Fruit fly (Drosophila melanogaster) whole organism, wandering third instar larva: ENCODE results near the gene NANS.

Source experiments
- Abd-B ChIP-seq: fragments of >200 bp; optimal IDR thresholded peaks from 2 replicates; lab custom pipeline; 2017; ENCODE audit warnings: missing biosample characterization, missing genetic modification characterization
- CG32264 ChIP-seq: fragments of 200-800 bp; sonication (Bioruptor generic); optimal IDR thresholded peaks from 2 replicates; lab custom pipeline; 2016; ENCODE audit warnings: missing biosample characterization, missing genetic modification characterization
- CrebA ChIP-seq: fragments of 200-800 bp; sonication (Bioruptor generic); optimal IDR thresholded peaks from 2 replicates; lab custom pipeline; 2016; ENCODE audit warnings: missing biosample characterization, mild to moderate bottlenecking, missing genetic modification characterization, borderline replicate concordance
- Dfd ChIP-seq: fragments of >200 bp; optimal IDR thresholded peaks from 2 replicates; lab custom pipeline; 2017; ENCODE audit warnings: missing biosample characterization, missing genetic modification characterization
- GATAd ChIP-seq: sonication (Bioruptor generic); optimal IDR thresholded peaks from 2 replicates; lab custom pipeline; 2016; ENCODE audit warnings: missing biosample characterization, missing genetic modification characterization
- Hr83 ChIP-seq: fragments of 200-300 bp; sonication (Bioruptor generic); optimal IDR thresholded peaks from 2 replicates; lab custom pipeline; 2016; ENCODE audit warnings: missing biosample characterization, mild to moderate bottlenecking, missing genetic modification characterization, moderate library complexity; ENCODE audit not compliant: poor library complexity, severe bottlenecking
- OdsH ChIP-seq: fragments of 200-800 bp; sonication (Bioruptor generic); optimal IDR thresholded peaks from 2 replicates; lab custom pipeline; 2016; ENCODE audit warnings: missing biosample characterization, mild to moderate bottlenecking, missing genetic modification characterization
- br ChIP-seq: fragments of 200-800 bp; sonication (Bioruptor generic); optimal IDR thresholded peaks from 2 replicates; lab custom pipeline; 2016; ENCODE audit warnings: missing biosample characterization, missing genetic modification characterization
- ey ChIP-seq: fragments of 200-800 bp; sonication (Bioruptor generic); optimal IDR thresholded peaks from 2 replicates; lab custom pipeline; 2016; ENCODE audit warnings: missing biosample characterization, missing genetic modification characterization
- h ChIP-seq: fragments of 200-800 bp; sonication (Bioruptor generic); optimal IDR thresholded peaks from 3 replicates; lab custom pipeline; 2016; ENCODE audit warnings: missing biosample characterization, mild to moderate bottlenecking, missing genetic modification characterization
- pan ChIP-seq: fragments of >200 bp; optimal IDR thresholded peaks from 2 replicates; lab custom pipeline; 2017
- psq ChIP-seq: fragments of 200-800 bp; sonication (Bioruptor generic); optimal IDR thresholded peaks from 3 replicates; lab custom pipeline; 2017; ENCODE audit warnings: missing biosample characterization, mild to moderate bottlenecking, missing genetic modification characterization, moderate library complexity
- usp ChIP-seq: fragments of >200 bp; optimal IDR thresholded peaks from 2 replicates; lab custom pipeline; 2017; ENCODE audit warnings: missing biosample characterization, missing genetic modification characterization

DNA sequence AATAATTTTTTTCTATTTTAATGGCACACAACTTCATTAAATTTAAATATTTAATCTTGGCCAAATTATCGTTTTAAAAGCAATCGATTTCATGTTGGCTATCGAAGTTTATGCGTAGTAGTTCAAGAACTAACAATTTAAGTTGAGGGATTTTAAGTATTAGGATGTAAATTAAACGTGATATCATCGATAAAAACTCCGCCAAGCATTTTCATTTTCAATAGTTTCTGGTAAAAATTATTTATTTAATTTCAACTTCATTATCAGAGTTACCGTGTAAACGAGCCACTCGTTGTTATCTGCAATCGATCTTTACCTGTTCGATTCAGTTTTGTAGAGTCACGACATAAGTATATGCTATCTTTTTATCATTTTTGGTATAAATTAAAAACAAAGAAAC lies 23.4 kb upstream of the NANS start:
- peak; percentile 95 for TF ChIP-seq OdsH
- no peak for TF ChIP-seq Dfd (GFP tag; lab: Kevin White, UChicago)
- TF ChIP-seq ey (GFP tag; lab: Kevin White, UChicago): peak; percentile 89
- TF ChIP-seq usp (GFP tag; lab: Kevin White, UChicago): no peak
- TF ChIP-seq CG32264 (GFP tag; lab: Kevin White, UChicago): peak; percentile 94
- peak; percentile 84 for TF ChIP-seq psq (GFP tag; lab: Kevin White, UChicago)
- TF ChIP-seq CrebA (GFP tag; lab: Kevin White, UChicago): no peak
- TF ChIP-seq br (GFP tag; lab: Kevin White, UChicago): peak; percentile 95
- TF ChIP-seq Abd-B (GFP tag; lab: Kevin White, UChicago): no peak
- TF ChIP-seq h (GFP tag; lab: Kevin White, UChicago): peak; percentile 99
- TF ChIP-seq pan (lab: Kevin White, UChicago): no peak
- peak; percentile 36 for TF ChIP-seq GATAd
- peak; percentile 92 for TF ChIP-seq Hr83 (GFP tag; lab: Kevin White, UChicago)
